Worm (Caenorhabditis elegans): ENCODE data around the gene str-90.
A peak's percentile ranks its signal among the peaks of the same experiment; 100 is the strongest.

The str-90 gene

ce11 chrV:8123384-8123783 lies 20.3 kb downstream of the str-90 start, which contains the start of gene D1014.5:
Gene D1014.5 (plus strand): TSS chrV:8123684.
- TF ChIP-seq aly-1 (tag; optimal IDR thresholded peaks at IDR 0.05) (no peak), ets-7 (tag; optimal IDR thresholded peaks at IDR 0.05) (no peak), hmbx-1 (tag; optimal IDR thresholded peaks at IDR 0.05) (no peak), flt-1 (GFP tag; IDR thresholded peaks at IDR 0.05) (no peak), ceh-13 (GFP tag; optimal IDR thresholded peaks at IDR 0.05) (no peak)

ce11 chrV:8129252-8129651 lies 26.2 kb downstream of the str-90 start, which contains the start of gene spr-1:
Gene spr-1 (minus strand): TSS chrV:8129352.
- no peak for TF ChIP-seq F13C5.2 (tag; optimal IDR thresholded peaks at IDR 0.05)
- no peak for TF ChIP-seq sea-1 (GFP tag; conservative IDR thresholded peaks at IDR 0.05)
- TF ChIP-seq aly-1 (tag; optimal IDR thresholded peaks at IDR 0.05) = no peak
- TF ChIP-seq ets-7 (tag; optimal IDR thresholded peaks at IDR 0.05) = no peak
- no peak for TF ChIP-seq pes-1 (GFP tag; IDR thresholded peaks at IDR 0.05)
- no peak for TF ChIP-seq tra-4 (tag; optimal IDR thresholded peaks at IDR 0.05)
- no peak for TF ChIP-seq hnd-1 (tag; optimal IDR thresholded peaks at IDR 0.05)
- no peak for TF ChIP-seq scrt-1 (GFP tag; IDR thresholded peaks at IDR 0.05)

- TF ChIP-seq hmbx-1 (tag; optimal IDR thresholded peaks at IDR 0.05) = no peak
- TF ChIP-seq hnd-1 (tag; optimal IDR thresholded peaks at IDR 0.05) = no peak
- TF ChIP-seq tbx-11 (GFP tag; IDR thresholded peaks at IDR 0.05) = 0 out of 2 replicates have a peak, but pooled peaks have one; percentile 35
Measured at ce11 chrV:8129719-8130118, 26.7 kb downstream of the str-90 start.

- no peak for TF ChIP-seq ama-1 (optimal IDR thresholded peaks at IDR 0.05)
- no peak for TF ChIP-seq tbx-11 (GFP tag; IDR thresholded peaks at IDR 0.05)
- no peak for TF ChIP-seq ets-7 (tag; optimal IDR thresholded peaks at IDR 0.05)
- TF ChIP-seq pes-1 (GFP tag; IDR thresholded peaks at IDR 0.05) = no peak
- TF ChIP-seq aly-1 (tag; optimal IDR thresholded peaks at IDR 0.05) = no peak
- TF ChIP-seq B0310.2 (tag; optimal IDR thresholded peaks at IDR 0.05) = no peak
- no peak for TF ChIP-seq tra-4 (tag; optimal IDR thresholded peaks at IDR 0.05)
- TF ChIP-seq hmbx-1 (tag; optimal IDR thresholded peaks at IDR 0.05) = no peak
- no peak for TF ChIP-seq flt-1 (GFP tag; IDR thresholded peaks at IDR 0.05)
- no peak for TF ChIP-seq tbx-37 (GFP tag; conservative IDR thresholded peaks at IDR 0.05)
- TF ChIP-seq hmg-4 (GFP tag; optimal IDR thresholded peaks at IDR 0.05) = no peak
- no peak for TF ChIP-seq scrt-1 (GFP tag; IDR thresholded peaks at IDR 0.05)
- TF ChIP-seq F13C5.2 (tag; optimal IDR thresholded peaks at IDR 0.05) = no peak
Measured at ce11 chrV:8130149-8130661, 27.1 kb downstream of the str-90 start, which contains the start of gene snap-1. Gene snap-1 (plus strand): TSS chrV:8130611.

DNA sequence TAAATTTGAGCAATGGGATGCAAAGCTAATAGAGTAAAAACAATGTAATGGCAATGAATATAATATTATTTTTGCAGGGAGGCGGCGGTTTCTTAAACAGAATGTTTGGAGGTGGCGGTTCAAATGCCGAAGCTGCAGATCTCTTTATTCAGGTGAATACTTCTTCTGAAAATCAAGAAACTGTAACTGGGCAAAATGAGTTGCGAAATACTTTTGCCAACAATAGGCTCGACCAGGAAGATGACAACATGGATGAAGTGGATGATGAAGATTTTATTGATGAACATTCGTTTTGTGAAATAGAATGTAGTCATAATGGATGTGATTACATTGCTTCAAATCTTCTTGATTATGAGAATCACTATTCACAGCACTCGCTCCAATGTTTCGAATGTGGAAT lies 27.8 kb downstream of the str-90 start:
- TF ChIP-seq ets-7 (tag; optimal IDR thresholded peaks at IDR 0.05) = no peak
- no peak for TF ChIP-seq hnd-1 (tag; optimal IDR thresholded peaks at IDR 0.05)
- TF ChIP-seq scrt-1 (GFP tag; IDR thresholded peaks at IDR 0.05) = no peak
- TF ChIP-seq tbx-37 (GFP tag; conservative IDR thresholded peaks at IDR 0.05) = no peak
- no peak for TF ChIP-seq pes-1 (GFP tag; IDR thresholded peaks at IDR 0.05)
- no peak for TF ChIP-seq ceh-36 (tag; optimal IDR thresholded peaks at IDR 0.05)
- no peak for TF ChIP-seq hmbx-1 (tag; optimal IDR thresholded peaks at IDR 0.05)

- TF ChIP-seq ama-1 (optimal IDR thresholded peaks at IDR 0.05) (no peak), tra-4 (tag; optimal IDR thresholded peaks at IDR 0.05) (no peak), ceh-36 (tag; optimal IDR thresholded peaks at IDR 0.05) (no peak), tbx-37 (GFP tag; conservative IDR thresholded peaks at IDR 0.05) (no peak), F13C5.2 (tag; optimal IDR thresholded peaks at IDR 0.05) (no peak), hnd-1 (tag; optimal IDR thresholded peaks at IDR 0.05) (no peak), hmg-4 (GFP tag; optimal IDR thresholded peaks at IDR 0.05) (no peak), aly-1 (tag; optimal IDR thresholded peaks at IDR 0.05) (no peak), flt-1 (GFP tag; IDR thresholded peaks at IDR 0.05) (no peak), ets-7 (tag; optimal IDR thresholded peaks at IDR 0.05) (no peak), scrt-1 (GFP tag; IDR thresholded peaks at IDR 0.05) (no peak)
Measured at ce11 chrV:8131628-8132027, 28.6 kb downstream of the str-90 start.

- no peak for TF ChIP-seq ets-7 (tag; optimal IDR thresholded peaks at IDR 0.05)
Measured at ce11 chrV:8132926-8133325, 29.9 kb downstream of the str-90 start, which contains the start of gene D1014.4. Gene D1014.4 (plus strand): TSS chrV:8133226.

ce11 chrV:8143605-8144004 lies 40.5 kb downstream of the str-90 start, which contains the start of gene D1014.2:
Gene D1014.2 (plus strand): TSS chrV:8143905.
- TF ChIP-seq F13C5.2 (tag; optimal IDR thresholded peaks at IDR 0.05) = no peak
- TF ChIP-seq ama-1 (optimal IDR thresholded peaks at IDR 0.05) = no peak
- TF ChIP-seq scrt-1 (GFP tag; IDR thresholded peaks at IDR 0.05) = no peak
- TF ChIP-seq ceh-13 (GFP tag; optimal IDR thresholded peaks at IDR 0.05) = no peak
- no peak for TF ChIP-seq tra-4 (tag; optimal IDR thresholded peaks at IDR 0.05)
- TF ChIP-seq hnd-1 (tag; optimal IDR thresholded peaks at IDR 0.05) = no peak
- TF ChIP-seq tbx-37 (GFP tag; conservative IDR thresholded peaks at IDR 0.05) = no peak
- no peak for TF ChIP-seq pes-1 (GFP tag; IDR thresholded peaks at IDR 0.05)
- TF ChIP-seq ceh-36 (tag; optimal IDR thresholded peaks at IDR 0.05) = no peak
- no peak for TF ChIP-seq aly-1 (tag; optimal IDR thresholded peaks at IDR 0.05)
- TF ChIP-seq hmg-4 (GFP tag; optimal IDR thresholded peaks at IDR 0.05) = no peak
- no peak for TF ChIP-seq sea-1 (GFP tag; conservative IDR thresholded peaks at IDR 0.05)

ce11 chrV:8144515-8144914 lies 41.5 kb downstream of the str-90 start:
- no peak for TF ChIP-seq flt-1 (GFP tag; IDR thresholded peaks at IDR 0.05)
- TF ChIP-seq ama-1 (optimal IDR thresholded peaks at IDR 0.05) = no peak

Data from whole organism, early embryonic.